Worm (Caenorhabditis elegans) whole organism, L3 larva: ENCODE data around the gene lgc-24.
A peak's percentile ranks its signal among the peaks of the same experiment; 100 is the strongest.

Source experiments
- R02D3.7 ChIP-seq: fragments of 150-350 bp; optimal IDR thresholded peaks from 2 replicates; lab custom pipeline; 2014; ENCODE audit warnings: missing biosample characterization, missing genetic modification characterization
- aly-2 ChIP-seq: fragments of 150-350 bp; optimal IDR thresholded peaks from 2 replicates; lab custom pipeline; 2014; ENCODE audit warnings: missing biosample characterization, missing genetic modification characterization
- ama-1 ChIP-seq: fragments of 150-350 bp; optimal IDR thresholded peaks from 2 replicates; lab custom pipeline; 2018
- ceh-16 ChIP-seq: sonication (generic microtip); optimal IDR thresholded peaks from 2 replicates; lab custom pipeline; 2017; ENCODE audit warnings: missing biosample characterization, missing genetic modification characterization
- ceh-28 ChIP-seq: fragments of 150-350 bp; optimal IDR thresholded peaks from 2 replicates; lab custom pipeline; 2014; ENCODE audit warnings: missing biosample characterization, missing genetic modification reagents, missing genetic modification characterization
- ceh-82 ChIP-seq: fragments of 150-350 bp; optimal IDR thresholded peaks from 2 replicates; lab custom pipeline; 2014; ENCODE audit warnings: missing biosample characterization, missing genetic modification characterization
- ceh-9 ChIP-seq: sonication (generic microtip); optimal IDR thresholded peaks from 2 replicates; lab custom pipeline; 2018; ENCODE audit warnings: missing biosample characterization, missing genetic modification characterization
- egl-27 ChIP-seq: sonication (generic microtip); optimal IDR thresholded peaks from 4 replicates; lab custom pipeline; 2017; ENCODE audit warnings: missing biosample characterization, missing genetic modification reagents, missing genetic modification characterization
- egl-5 ChIP-seq: fragments of 150-350 bp; optimal IDR thresholded peaks from 2 replicates; lab custom pipeline; 2017; ENCODE audit warnings: missing biosample characterization, missing genetic modification reagents, missing genetic modification characterization, inconsistent platforms
- elt-1 ChIP-seq: fragments of 150-350 bp; optimal IDR thresholded peaks from 2 replicates; lab custom pipeline; 2014; ENCODE audit warnings: missing biosample characterization, missing genetic modification characterization
- elt-2 ChIP-seq: sonication (generic microtip); optimal IDR thresholded peaks from 2 replicates; lab custom pipeline; 2016; ENCODE audit warnings: missing genetic modification reagents, mild to moderate bottlenecking, missing genetic modification characterization, missing compliant biosample characterization
- elt-3 ChIP-seq, 3 experiments: fragments of 150-350 bp in 1 of 3; sonication (generic microtip) in 2 of 3; optimal IDR thresholded peaks; 2 replicates in 2 of 3; 4 replicates in 1 of 3; lab custom pipeline; 2014 to 2017; ENCODE audit warnings: missing biosample characterization in 3 of 3, missing genetic modification characterization in 3 of 3
- eor-1 ChIP-seq, 2 experiments: fragments of 150-350 bp; optimal IDR thresholded peaks; 2 replicates each; lab custom pipeline; 2014 to 2018; ENCODE audit warnings: missing biosample characterization in 2 of 2, missing genetic modification characterization in 2 of 2
- fkh-10 ChIP-seq: sonication (generic microtip); optimal IDR thresholded peaks from 2 replicates; lab custom pipeline; 2017; ENCODE audit warnings: missing biosample characterization, missing genetic modification reagents, missing genetic modification characterization
- fkh-2 ChIP-seq: fragments of 150-350 bp; optimal IDR thresholded peaks from 2 replicates; lab custom pipeline; 2014; ENCODE audit warnings: missing biosample characterization, missing genetic modification reagents, missing genetic modification characterization
- hmg-11 ChIP-seq: sonication (generic microtip); optimal IDR thresholded peaks from 2 replicates; lab custom pipeline; 2016; ENCODE audit warnings: missing genetic modification characterization, missing compliant biosample characterization
- jun-1 ChIP-seq: fragments of 150-350 bp; optimal IDR thresholded peaks from 2 replicates; lab custom pipeline; 2014; ENCODE audit warnings: missing biosample characterization, missing genetic modification reagents, missing genetic modification characterization
- lin-15B ChIP-seq: fragments of 150-350 bp; optimal IDR thresholded peaks from 2 replicates; lab custom pipeline; 2014; ENCODE audit warnings: missing biosample characterization, missing genetic modification characterization
- lin-39 ChIP-seq: fragments of 150-350 bp; optimal IDR thresholded peaks from 2 replicates; lab custom pipeline; 2018; ENCODE audit warnings: missing biosample characterization, missing genetic modification reagents, missing genetic modification characterization
- mml-1 ChIP-seq: fragments of 150-350 bp; sonication (generic microtip); optimal IDR thresholded peaks from 3 replicates; lab custom pipeline; 2014; ENCODE audit warnings: missing biosample characterization, missing genetic modification characterization
- nfya-1 ChIP-seq: sonication (generic microtip); optimal IDR thresholded peaks from 2 replicates; lab custom pipeline; 2017; ENCODE audit warnings: missing genetic modification characterization, mild to moderate bottlenecking, missing compliant biosample characterization, antibody characterized with exemption, moderate library complexity; ENCODE audit not compliant: insufficient read depth
- nhr-12 ChIP-seq: fragments of 150-350 bp; optimal IDR thresholded peaks from 2 replicates; lab custom pipeline; 2014; ENCODE audit warnings: missing biosample characterization, missing genetic modification characterization
- nhr-23 ChIP-seq: fragments of 150-350 bp; optimal IDR thresholded peaks from 2 replicates; lab custom pipeline; 2014; ENCODE audit warnings: missing biosample characterization, missing genetic modification reagents, missing genetic modification characterization
- nhr-25 ChIP-seq: sonication (generic microtip); optimal IDR thresholded peaks from 2 replicates; lab custom pipeline; 2017; ENCODE audit warnings: missing biosample characterization, missing genetic modification characterization
- nhr-28 ChIP-seq: fragments of 150-350 bp; optimal IDR thresholded peaks from 2 replicates; lab custom pipeline; 2014; ENCODE audit warnings: missing biosample characterization, missing genetic modification characterization
- nhr-43 ChIP-seq: sonication (generic microtip); optimal IDR thresholded peaks from 2 replicates; lab custom pipeline; 2016; ENCODE audit warnings: mild to moderate bottlenecking, missing genetic modification characterization, missing compliant biosample characterization; ENCODE audit not compliant: poor library complexity, severe bottlenecking
- nhr-67 ChIP-seq: fragments of 150-350 bp; optimal IDR thresholded peaks from 2 replicates; lab custom pipeline; 2014; ENCODE audit warnings: missing biosample characterization, missing genetic modification characterization
- nhr-77 ChIP-seq: fragments of 150-350 bp; optimal IDR thresholded peaks from 2 replicates; lab custom pipeline; 2014; ENCODE audit warnings: missing biosample characterization, missing genetic modification characterization
- pha-4 ChIP-seq: fragments of 150-350 bp; optimal IDR thresholded peaks from 2 replicates; lab custom pipeline; 2014; ENCODE audit warnings: missing biosample characterization, missing genetic modification reagents, missing genetic modification characterization
- pqm-1 ChIP-seq: fragments of 150-350 bp; optimal IDR thresholded peaks from 2 replicates; lab custom pipeline; 2017; ENCODE audit warnings: missing biosample characterization, missing genetic modification characterization, inconsistent platforms
- sea-2 ChIP-seq: fragments of 150-350 bp; sonication (generic microtip); optimal IDR thresholded peaks from 4 replicates; lab custom pipeline; 2014; ENCODE audit warnings: missing biosample characterization, missing genetic modification reagents, missing genetic modification characterization
- skn-1 ChIP-seq: fragments of 150-350 bp; optimal IDR thresholded peaks from 2 replicates; lab custom pipeline; 2014; ENCODE audit warnings: missing biosample characterization, missing genetic modification characterization
- snpc-4 ChIP-seq: fragments of 150-350 bp; optimal IDR thresholded peaks from 2 replicates; lab custom pipeline; 2014; ENCODE audit warnings: missing biosample characterization, missing genetic modification characterization
- unc-39 ChIP-seq: sonication (generic microtip); optimal IDR thresholded peaks from 4 replicates; lab custom pipeline; 2017; ENCODE audit warnings: missing biosample characterization, missing genetic modification characterization
- zag-1 ChIP-seq: fragments of 150-350 bp; optimal IDR thresholded peaks from 2 replicates; lab custom pipeline; 2014; ENCODE audit warnings: missing biosample characterization, missing genetic modification characterization
- ztf-11 ChIP-seq: fragments of 150-350 bp; optimal IDR thresholded peaks from 2 replicates; lab custom pipeline; 2014; ENCODE audit warnings: missing biosample characterization, missing genetic modification characterization

The lgc-24 gene

DNA sequence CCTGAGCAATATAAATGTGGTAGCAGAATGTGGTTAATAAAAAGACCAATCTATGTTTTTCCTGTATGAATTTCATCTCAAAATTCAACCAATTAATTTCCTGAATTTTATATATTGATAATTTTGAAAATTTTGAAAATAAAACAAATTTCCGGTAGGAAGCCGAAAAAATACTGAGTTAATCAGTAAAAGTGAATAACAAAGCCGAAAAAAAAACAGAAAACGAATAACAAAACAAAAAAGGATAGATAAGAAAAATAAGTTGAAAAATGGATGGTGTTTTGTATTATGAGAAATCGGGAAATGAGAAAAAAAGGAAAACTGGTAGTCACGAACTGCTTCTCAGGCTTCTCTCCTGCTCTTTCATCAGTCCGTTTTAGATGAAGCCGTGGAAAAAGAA, 5.4 kb downstream of the lgc-24 start, which contains the start of gene tmem-145:
Gene tmem-145, minus strand, starts transcription at position 101 of the 400 bp plus-strand sequence.
- no peak for TF ChIP-seq egl-5
- TF ChIP-seq elt-3 (tag; optimal IDR thresholded peaks at IDR 0.05; lab: Kevin White, UChicago): no peak
- TF ChIP-seq nhr-43 (tag; lab: Kevin White, UChicago): no peak
- TF ChIP-seq sea-2 (GFP tag; lab: Kevin White, UChicago): no peak
- no peak for TF ChIP-seq ceh-82 (tag; lab: Kevin White, UChicago)
- no peak for TF ChIP-seq ceh-16 (tag; lab: Kevin White, UChicago)
- TF ChIP-seq ceh-28 (tag; lab: Kevin White, UChicago): no peak
- TF ChIP-seq hmg-11 (tag; lab: Kevin White, UChicago): no peak
- no peak for TF ChIP-seq zag-1 (tag; lab: Kevin White, UChicago)
- no peak for TF ChIP-seq snpc-4 (tag; lab: Kevin White, UChicago)
- no peak for TF ChIP-seq nhr-28 (tag; lab: Kevin White, UChicago)
- no peak for TF ChIP-seq pha-4
- TF ChIP-seq jun-1 (tag; lab: Kevin White, UChicago): no peak
- TF ChIP-seq R02D3.7 (tag; lab: Kevin White, UChicago): no peak
- no peak for TF ChIP-seq nhr-12 (tag; lab: Kevin White, UChicago)
- TF ChIP-seq nfya-1 (tag; lab: Kevin White, UChicago): no peak

DNA sequence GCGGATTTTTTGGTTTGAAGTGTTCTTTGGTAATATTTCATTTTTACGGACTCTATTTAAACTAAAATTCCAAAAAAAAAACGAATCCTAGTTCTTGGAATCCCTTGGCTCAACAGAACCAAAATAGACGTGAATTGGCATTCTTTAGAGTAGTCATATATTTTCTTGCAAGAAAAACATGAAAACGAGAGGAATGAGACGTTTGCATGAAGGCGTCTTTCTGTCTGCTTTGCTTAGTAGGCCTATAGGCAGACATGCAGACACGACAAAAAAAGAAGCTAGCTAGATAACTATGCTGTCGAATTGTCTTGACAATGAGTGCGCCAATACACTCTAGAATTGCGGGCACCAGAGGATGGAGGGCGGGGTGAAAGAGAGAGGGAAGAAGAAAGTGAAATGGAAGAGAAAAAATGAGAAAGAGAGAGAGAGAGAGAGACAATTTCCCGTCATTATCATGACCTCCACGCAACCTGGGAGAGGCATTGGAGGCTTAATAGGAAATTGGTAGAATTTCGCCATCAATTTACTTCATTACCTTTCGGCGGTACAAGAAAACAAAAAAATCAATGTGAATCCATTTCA, 12.3 kb downstream of the lgc-24 start:
- peak; percentile 24 for TF ChIP-seq nhr-23 (tag; lab: Kevin White, UChicago)
- no peak for TF ChIP-seq eor-1 (tag; optimal IDR thresholded peaks at IDR 0.05; lab: Kevin White, UChicago)
- no peak for TF ChIP-seq nhr-12 (tag; lab: Kevin White, UChicago)
- TF ChIP-seq nfya-1 (tag; lab: Kevin White, UChicago): peak; percentile 43
- peak; percentile 71 for TF ChIP-seq nhr-25 (tag; lab: Kevin White, UChicago)

DNA sequence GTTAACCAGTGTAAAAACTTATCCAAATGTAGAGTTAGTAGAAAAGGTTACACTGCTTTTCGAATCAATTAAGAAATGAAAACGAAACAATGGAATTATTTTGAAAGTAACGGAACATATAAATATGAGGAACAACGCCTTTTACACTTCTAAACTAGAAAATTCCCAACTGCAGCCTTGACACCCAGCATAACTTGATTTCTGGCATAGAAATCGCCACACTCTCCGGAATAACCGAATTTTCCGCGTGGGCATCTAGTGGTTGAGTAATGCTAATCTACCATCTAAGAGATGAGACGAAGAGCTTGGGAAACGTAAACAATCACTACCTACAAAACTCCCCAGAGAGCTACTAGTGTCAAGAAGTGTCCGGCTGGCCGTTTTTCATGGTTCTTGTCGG, 12.9 kb downstream of the lgc-24 start:
- TF ChIP-seq elt-1 (tag; lab: Kevin White, UChicago) (peak; percentile 66), snpc-4 (tag; lab: Kevin White, UChicago) (no peak), nhr-43 (tag; lab: Kevin White, UChicago) (no peak), pqm-1 (tag; lab: Kevin White, UChicago) (no peak), egl-27 (tag; lab: Kevin White, UChicago) (no peak), egl-5 (no peak)

DNA sequence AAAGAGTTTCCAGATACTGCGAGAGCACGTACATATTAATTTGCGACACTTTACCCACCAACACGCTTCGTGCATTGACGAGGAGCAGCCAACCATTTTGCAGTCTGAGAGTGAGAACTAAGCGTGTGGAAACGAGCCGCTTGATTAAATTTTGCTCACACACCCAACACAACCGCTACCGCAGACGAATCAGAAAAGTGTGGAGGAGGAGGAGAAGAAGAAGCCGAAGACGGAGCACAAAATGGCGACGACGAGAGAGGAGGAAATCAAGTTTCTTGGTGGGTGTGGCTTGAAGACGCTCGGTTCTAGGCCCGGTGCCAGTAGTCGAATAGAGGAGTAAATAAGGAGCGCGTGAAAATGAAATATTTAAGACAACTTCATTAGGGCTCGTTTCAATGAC, 14.5 kb downstream of the lgc-24 start:
- TF ChIP-seq jun-1 (tag; lab: Kevin White, UChicago) (no peak), egl-27 (tag; lab: Kevin White, UChicago) (no peak), fkh-10 (GFP tag; lab: Kevin White, UChicago) (peak; percentile 78), nfya-1 (tag; lab: Kevin White, UChicago) (peak; percentile 25)
- TF ChIP-seq, all 47 proteins: peak for 2

DNA sequence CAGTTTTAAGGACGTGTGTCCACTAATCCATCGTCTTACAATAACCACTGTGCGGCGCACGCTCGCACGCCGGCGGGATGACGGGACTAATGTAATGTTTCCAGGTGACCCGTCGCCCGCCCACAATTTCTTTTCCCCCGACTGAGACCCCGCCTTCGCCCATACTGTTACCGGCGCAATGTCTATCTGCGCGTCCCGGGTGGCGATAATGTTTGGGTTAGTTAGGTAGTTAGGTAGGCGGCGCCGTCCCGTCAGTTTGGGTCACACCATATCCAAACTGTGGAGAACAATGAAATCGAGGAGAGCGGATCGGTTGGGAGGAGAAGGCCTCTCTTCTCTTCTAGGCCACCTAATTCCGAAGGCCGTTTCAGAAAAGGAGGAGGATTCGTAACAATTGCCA, 17.9 kb downstream of the lgc-24 start:
- TF ChIP-seq ama-1 (lab: Kevin White, UChicago) (no peak), zag-1 (tag; lab: Kevin White, UChicago) (no peak), nhr-23 (tag; lab: Kevin White, UChicago) (no peak), nhr-67 (tag; lab: Kevin White, UChicago) (no peak), lin-39 (tag; lab: Kevin White, UChicago) (no peak), unc-39 (tag; lab: Kevin White, UChicago) (no peak)

DNA sequence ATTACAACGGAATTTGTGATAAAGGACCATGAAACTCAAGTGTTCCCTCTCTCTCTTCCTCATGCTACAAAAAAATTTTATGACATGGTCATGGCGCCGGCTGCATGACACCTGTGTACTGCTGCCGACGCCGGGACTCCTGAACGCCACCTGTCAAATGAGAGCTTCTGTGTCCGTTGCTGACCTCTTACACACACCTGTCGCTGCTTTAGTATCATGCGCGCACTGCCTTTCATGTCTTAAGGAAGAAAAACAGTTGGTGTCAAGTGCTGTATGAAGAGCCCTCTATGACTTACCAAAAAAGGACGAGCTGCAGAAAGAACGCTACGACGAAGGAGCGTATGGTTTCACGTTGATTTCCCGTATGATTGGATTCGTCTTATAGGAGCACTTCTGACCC, 24.3 kb downstream of the lgc-24 start:
- TF ChIP-seq elt-1 (tag; lab: Kevin White, UChicago) (no peak), egl-27 (tag; lab: Kevin White, UChicago) (no peak), skn-1 (tag; lab: Kevin White, UChicago) (no peak), aly-2 (tag; lab: Kevin White, UChicago) (no peak), ceh-9 (tag; lab: Kevin White, UChicago) (no peak), fkh-2 (tag; lab: Kevin White, UChicago) (no peak), nhr-25 (tag; lab: Kevin White, UChicago) (no peak), jun-1 (tag; lab: Kevin White, UChicago) (no peak), nhr-77 (tag; lab: Kevin White, UChicago) (no peak), R02D3.7 (tag; lab: Kevin White, UChicago) (no peak), snpc-4 (tag; lab: Kevin White, UChicago) (no peak), ceh-82 (tag; lab: Kevin White, UChicago) (no peak), lin-15B (no peak), unc-39 (tag; lab: Kevin White, UChicago) (no peak), egl-5 (no peak), mml-1 (tag; lab: Kevin White, UChicago) (no peak), nfya-1 (tag; lab: Kevin White, UChicago) (no peak), ztf-11 (tag; lab: Kevin White, UChicago) (no peak), fkh-10 (GFP tag; lab: Kevin White, UChicago) (no peak), elt-2 (tag; lab: Kevin White, UChicago) (no peak)
